Fruit fly (Drosophila melanogaster) whole organism, embryonic: ENCODE data around the gene GXIVsPLA2.

ENCODE experiments used
- Antp ChIP-seq: fragments of 200-800 bp; sonication (Bioruptor generic); optimal IDR thresholded peaks from 3 replicates; lab custom pipeline; 2016; ENCODE audit warnings: missing biosample characterization, missing genetic modification characterization
- CG10274 ChIP-seq: fragments of 200-800 bp; sonication (Bioruptor generic); optimal IDR thresholded peaks from 3 replicates; lab custom pipeline; 2017; ENCODE audit warnings: missing biosample characterization, mild to moderate bottlenecking, missing genetic modification characterization
- CG13287 ChIP-seq: fragments of 200-800 bp; sonication (Bioruptor generic); IDR thresholded peaks from 2 replicates; pipeline ENCODE4 v1.3.6; 2022; ENCODE audit warnings: missing biosample characterization, missing genetic modification characterization; ENCODE audit not compliant: partially characterized antibody
- CG14050 ChIP-seq: fragments of 200-800 bp; sonication (Bioruptor generic); IDR thresholded peaks from 3 replicates; pipeline ENCODE4 v1.3.6; 2022; ENCODE audit warnings: missing biosample characterization, missing genetic modification characterization
- CG15601 ChIP-seq: fragments of 200-800 bp; sonication (Bioruptor generic); optimal IDR thresholded peaks from 3 replicates; lab custom pipeline; 2019; ENCODE audit warnings: missing biosample characterization, mild to moderate bottlenecking, missing genetic modification characterization, moderate library complexity
- CG16813 ChIP-seq: fragments of 200-800 bp; sonication (Bioruptor generic); IDR thresholded peaks from 3 replicates; pipeline ENCODE4 v1.3.6; 2022; ENCODE audit warnings: missing biosample characterization, missing genetic modification characterization; ENCODE audit not compliant: partially characterized antibody
- CG17359 ChIP-seq: fragments of 200-800 bp; sonication (Bioruptor generic); optimal IDR thresholded peaks from 3 replicates; lab custom pipeline; 2018; ENCODE audit warnings: missing biosample characterization, mild to moderate bottlenecking, missing genetic modification characterization, moderate library complexity
- CG31441 ChIP-seq: fragments of 200-800 bp; sonication (Bioruptor generic); IDR thresholded peaks from 2 replicates; pipeline ENCODE4 v1.3.6; 2022; ENCODE audit warnings: missing biosample characterization, missing genetic modification characterization
- CG33557 ChIP-seq: fragments of 200-800 bp; sonication (Bioruptor generic); optimal IDR thresholded peaks from 2 replicates; lab custom pipeline; 2019; ENCODE audit warnings: missing biosample characterization, mild to moderate bottlenecking, missing genetic modification characterization, moderate library complexity
- CG5953 ChIP-seq: fragments of 200-800 bp; sonication (Bioruptor generic); IDR thresholded peaks from 2 replicates; pipeline ENCODE4 v1.3.6; 2022; ENCODE audit warnings: missing biosample characterization, missing genetic modification characterization
- CG7987 ChIP-seq: fragments of 200-800 bp; sonication (Bioruptor generic); optimal IDR thresholded peaks from 2 replicates; lab custom pipeline; 2018; ENCODE audit warnings: missing biosample characterization, mild to moderate bottlenecking, missing genetic modification characterization, moderate library complexity
- CG8089 ChIP-seq: fragments of 200-800 bp; sonication (Bioruptor generic); optimal IDR thresholded peaks from 3 replicates; lab custom pipeline; 2016; ENCODE audit warnings: missing biosample characterization, missing genetic modification characterization
- CG8290 ChIP-seq, 3 experiments: fragments of 200-800 bp; sonication (Bioruptor generic); optimal IDR thresholded peaks; 2 replicates each; lab custom pipeline; 2016 to 2019; ENCODE audit warnings: missing biosample characterization in 3 of 3, missing genetic modification characterization in 3 of 3, mild to moderate bottlenecking in 2 of 3, moderate library complexity in 1 of 3
- CG9215 ChIP-seq: fragments of 200-800 bp; sonication (Bioruptor generic); IDR thresholded peaks from 2 replicates; pipeline ENCODE4 v1.3.6; 2022; ENCODE audit warnings: missing biosample characterization, missing genetic modification characterization
- D ChIP-seq, 2 experiments: fragments of 200-800 bp in 1 of 2; fragments of >200 bp in 1 of 2; sonication (Bioruptor generic) in 1 of 2; optimal IDR thresholded peaks; 2 replicates in 1 of 2; 3 replicates in 1 of 2; lab custom pipeline; 2017; ENCODE audit warnings: mild to moderate bottlenecking in 1 of 2, missing biosample characterization in 1 of 2, missing genetic modification characterization in 1 of 2, missing genetic modification reagents in 1 of 2
- Dip3 ChIP-seq: fragments of 200-800 bp; sonication (Bioruptor generic); optimal IDR thresholded peaks from 3 replicates; lab custom pipeline; 2016; ENCODE audit warnings: missing biosample characterization, missing genetic modification characterization
- Fer2 ChIP-seq: fragments of 200-800 bp; sonication (Bioruptor generic); optimal IDR thresholded peaks from 2 replicates; lab custom pipeline; 2018; ENCODE audit warnings: missing biosample characterization, mild to moderate bottlenecking, missing genetic modification characterization, moderate library complexity
- Fer3 ChIP-seq: fragments of 200-800 bp; sonication (Bioruptor generic); optimal IDR thresholded peaks from 2 replicates; lab custom pipeline; 2018; ENCODE audit warnings: missing biosample characterization, mild to moderate bottlenecking, missing genetic modification characterization, moderate library complexity
- HHEX ChIP-seq: fragments of 200-800 bp; sonication (Bioruptor generic); optimal IDR thresholded peaks from 3 replicates; lab custom pipeline; 2017; ENCODE audit warnings: missing biosample characterization, mild to moderate bottlenecking, missing genetic modification characterization, missing genetic modification reagents
- HLH4C ChIP-seq: fragments of 200-800 bp; sonication (Bioruptor generic); IDR thresholded peaks from 3 replicates; pipeline ENCODE4 v1.3.6; 2022; ENCODE audit warnings: missing biosample characterization, missing genetic modification characterization; ENCODE audit not compliant: partially characterized antibody
- HLH54F ChIP-seq: fragments of 200-800 bp; sonication (Bioruptor generic); optimal IDR thresholded peaks from 3 replicates; lab custom pipeline; 2016; ENCODE audit warnings: missing biosample characterization, missing genetic modification characterization
- HmgZ ChIP-seq: fragments of 200-800 bp; sonication (Bioruptor generic); optimal IDR thresholded peaks from 2 replicates; lab custom pipeline; 2018; ENCODE audit warnings: missing biosample characterization, mild to moderate bottlenecking, missing genetic modification characterization
- Hr3 ChIP-seq: fragments of 200-800 bp; sonication (Bioruptor generic); optimal IDR thresholded peaks from 3 replicates; lab custom pipeline; 2016; ENCODE audit warnings: missing biosample characterization, missing genetic modification characterization
- Meics ChIP-seq: fragments of 200-800 bp; sonication (Bioruptor generic); optimal IDR thresholded peaks from 2 replicates; lab custom pipeline; 2017; ENCODE audit warnings: missing biosample characterization, mild to moderate bottlenecking, missing genetic modification characterization
- NC2α ChIP-seq: fragments of 200-800 bp; sonication (Bioruptor generic); optimal IDR thresholded peaks from 2 replicates; lab custom pipeline; 2016; ENCODE audit warnings: missing biosample characterization, missing genetic modification characterization
- NFAT ChIP-seq: fragments of 200-800 bp; sonication (Bioruptor generic); IDR thresholded peaks from 2 replicates; pipeline ENCODE4 v1.3.6; 2022; ENCODE audit warnings: missing biosample characterization, missing genetic modification characterization
- Oli ChIP-seq: fragments of 200-800 bp; sonication (Bioruptor generic); optimal IDR thresholded peaks from 2 replicates; lab custom pipeline; 2018; ENCODE audit warnings: missing biosample characterization, mild to moderate bottlenecking, missing genetic modification characterization, moderate library complexity
- Optix ChIP-seq: fragments of 200-800 bp; sonication (Bioruptor generic); IDR thresholded peaks from 3 replicates; pipeline ENCODE4 v1.3.6; 2022; ENCODE audit warnings: missing biosample characterization, missing genetic modification characterization
- Poxn ChIP-seq: fragments of 200-800 bp; sonication (Bioruptor generic); IDR thresholded peaks from 2 replicates; pipeline ENCODE4 v1.3.6; 2022; ENCODE audit warnings: missing biosample characterization, missing genetic modification characterization
- ac ChIP-seq: fragments of 200-800 bp; sonication (Bioruptor generic); optimal IDR thresholded peaks from 3 replicates; lab custom pipeline; 2017; ENCODE audit warnings: missing biosample characterization, mild to moderate bottlenecking, missing genetic modification characterization
- ase ChIP-seq: fragments of 200-800 bp; sonication (Bioruptor generic); IDR thresholded peaks from 3 replicates; pipeline ENCODE4 v1.3.6; 2022; ENCODE audit warnings: missing biosample characterization, missing genetic modification characterization
- bcd ChIP-seq: fragments of 200-800 bp; sonication (Bioruptor generic); optimal IDR thresholded peaks from 2 replicates; lab custom pipeline; 2017; ENCODE audit warnings: missing biosample characterization, mild to moderate bottlenecking, missing genetic modification characterization
- chm ChIP-seq: fragments of 200-800 bp; sonication (Bioruptor generic); IDR thresholded peaks from 2 replicates; pipeline ENCODE4 v1.3.6; 2022; ENCODE audit warnings: missing biosample characterization, missing genetic modification characterization
- crol ChIP-seq: fragments of 200-800 bp; sonication (Bioruptor generic); IDR thresholded peaks from 2 replicates; pipeline ENCODE4 v1.3.6; 2022; ENCODE audit warnings: missing biosample characterization, missing genetic modification characterization
- da ChIP-seq: fragments of 200-800 bp; sonication (Bioruptor generic); optimal IDR thresholded peaks from 2 replicates; lab custom pipeline; 2016; ENCODE audit warnings: missing biosample characterization, missing genetic modification characterization
- dysf ChIP-seq: fragments of 200-800 bp; sonication (Bioruptor generic); IDR thresholded peaks from 3 replicates; pipeline ENCODE4 v1.3.6; 2022; ENCODE audit warnings: missing biosample characterization, missing genetic modification characterization
- gcm2 ChIP-seq: fragments of 200-800 bp; sonication (Bioruptor generic); optimal IDR thresholded peaks from 2 replicates; lab custom pipeline; 2016; ENCODE audit warnings: missing biosample characterization, missing genetic modification characterization
- gfzf ChIP-seq: fragments of 200-800 bp; sonication (Bioruptor generic); optimal IDR thresholded peaks from 2 replicates; lab custom pipeline; 2016; ENCODE audit warnings: missing biosample characterization, mild to moderate bottlenecking, missing genetic modification characterization, moderate library complexity
- gro ChIP-seq: fragments of 200-800 bp; sonication (Bioruptor generic); optimal IDR thresholded peaks from 2 replicates; lab custom pipeline; 2016; ENCODE audit warnings: missing biosample characterization, missing genetic modification characterization
- lbe ChIP-seq: fragments of 200-800 bp; sonication (Bioruptor generic); optimal IDR thresholded peaks from 2 replicates; lab custom pipeline; 2016; ENCODE audit warnings: missing biosample characterization, mild to moderate bottlenecking, missing genetic modification characterization
- nom ChIP-seq: fragments of 200-800 bp; sonication (Bioruptor generic); optimal IDR thresholded peaks from 2 replicates; lab custom pipeline; 2017; ENCODE audit warnings: missing biosample characterization, missing genetic modification characterization, mild to moderate bottlenecking, moderate library complexity, missing genetic modification reagents
- pho ChIP-seq: fragments of 200-800 bp; sonication (Bioruptor generic); optimal IDR thresholded peaks from 2 replicates; lab custom pipeline; 2016; ENCODE audit warnings: missing biosample characterization, missing genetic modification characterization
- pnt ChIP-seq: fragments of 200-800 bp; sonication (Bioruptor generic); optimal IDR thresholded peaks from 3 replicates; lab custom pipeline; 2016; ENCODE audit warnings: missing biosample characterization, missing genetic modification characterization
- ranshi ChIP-seq: fragments of 200-800 bp; sonication (Bioruptor generic); IDR thresholded peaks from 2 replicates; pipeline ENCODE4 v1.3.6; 2022; ENCODE audit warnings: missing biosample characterization, missing genetic modification characterization
- ro ChIP-seq: fragments of 200-800 bp; sonication (Bioruptor generic); IDR thresholded peaks from 2 replicates; pipeline ENCODE4 v1.3.6; 2022; ENCODE audit warnings: missing biosample characterization, missing genetic modification characterization
- ssp ChIP-seq: fragments of 200-800 bp; sonication (Bioruptor generic); IDR thresholded peaks from 2 replicates; pipeline ENCODE4 v1.3.6; 2022; ENCODE audit warnings: missing biosample characterization, missing genetic modification characterization
- trh ChIP-seq: fragments of 200-800 bp; sonication (Bioruptor generic); optimal IDR thresholded peaks from 2 replicates; lab custom pipeline; 2016; ENCODE audit warnings: missing biosample characterization, missing genetic modification characterization
- zfh2 ChIP-seq: fragments of 200-800 bp; sonication (Bioruptor generic); optimal IDR thresholded peaks from 2 replicates; lab custom pipeline; 2016; ENCODE audit warnings: missing biosample characterization, missing genetic modification characterization

GXIVsPLA2 gene

DNA sequence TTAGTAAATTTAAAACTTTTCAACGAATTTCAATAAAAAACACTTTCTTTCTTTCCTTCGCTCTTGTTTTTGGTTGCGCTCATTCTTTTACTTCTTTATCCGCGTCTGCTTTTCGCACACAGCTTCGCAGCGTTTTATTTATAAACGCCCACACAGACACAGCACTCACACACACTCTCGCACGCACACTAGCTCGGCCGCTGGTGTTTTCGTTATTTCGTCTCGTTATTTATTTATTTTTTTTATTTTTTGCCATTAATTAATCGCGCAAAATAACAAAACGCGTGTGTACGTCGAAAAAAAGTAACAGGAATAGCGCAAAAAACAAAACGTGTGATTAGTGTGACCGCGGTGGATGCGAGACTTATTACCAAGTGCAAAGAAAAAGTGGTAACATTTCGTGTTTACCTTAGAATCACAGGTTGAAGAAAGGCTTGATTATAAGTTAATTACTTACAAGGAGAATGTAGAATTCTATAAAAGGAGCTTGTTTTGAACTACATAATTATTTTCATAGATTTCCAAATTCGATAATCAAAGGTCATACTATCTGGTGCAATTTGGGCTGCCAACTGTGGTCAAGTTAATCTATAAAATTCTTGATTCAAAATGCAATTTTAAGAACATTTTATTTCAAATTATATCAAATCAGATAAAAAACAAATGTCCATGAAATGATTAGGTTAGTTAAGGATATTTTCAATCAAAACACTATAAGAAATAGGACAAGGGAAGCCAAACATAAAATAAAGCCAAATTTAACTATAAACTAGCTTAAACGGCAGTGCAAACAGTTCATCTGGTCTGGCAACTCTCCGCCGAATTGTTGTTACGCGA lies 49.7 kb downstream of the GXIVsPLA2 start, which contains the start of the genes hzg and mRpS31 (continued):
- no peak for TF ChIP-seq CG14050 (GFP tag; lab: Robert Waterston, UW)
- TF ChIP-seq dysf (GFP tag; lab: Robert Waterston, UW), result peak; percentile 46; the same call in 1 of the 3 replicates
- TF ChIP-seq Fer3 (tag; lab: Kevin White, UChicago), result peak; percentile 64
- TF ChIP-seq CG7987 (GFP tag; lab: Kevin White, UChicago), result no peak
- TF ChIP-seq crol (GFP tag; lab: Robert Waterston, UW), result no peak
- no peak for TF ChIP-seq lbe (GFP tag; lab: Kevin White, UChicago)
- no peak for TF ChIP-seq HHEX (GFP tag; lab: Kevin White, UChicago)
- TF ChIP-seq pho (GFP tag; lab: Kevin White, UChicago), result peak; percentile 60
- no peak for TF ChIP-seq NFAT (GFP tag; lab: Robert Waterston, UW)
- peak; percentile 31 for TF ChIP-seq CG33557 (GFP tag; lab: Kevin White, UChicago)
- TF ChIP-seq CG16813, result no peak
- TF ChIP-seq CG31441 (GFP tag; lab: Robert Waterston, UW), result peak; percentile 66; the same call in 1 of the 2 replicates
- peak; percentile 8; the same call in 1 of the 2 replicates for TF ChIP-seq chm (GFP tag; lab: Robert Waterston, UW)
- no peak for TF ChIP-seq ase
- TF ChIP-seq CG13287 (GFP tag; lab: Robert Waterston, UW), result peak; percentile 15; the same call in 1 of the 2 replicates
- peak; percentile 20 for TF ChIP-seq CG15601 (tag; lab: Kevin White, UChicago)
- no peak for TF ChIP-seq HLH4C (GFP tag; lab: Robert Waterston, UW)
- no peak for TF ChIP-seq da
- no peak for TF ChIP-seq CG5953 (GFP tag; lab: Robert Waterston, UW)
- peak; percentile 14 for TF ChIP-seq bcd
- TF ChIP-seq Optix (GFP tag; lab: Robert Waterston, UW), result no peak
- peak; percentile 30 for TF ChIP-seq pnt (GFP tag; lab: Kevin White, UChicago)
- peak; percentile 60 for TF ChIP-seq zfh2
- peak; percentile 20 for TF ChIP-seq Fer2
- TF ChIP-seq Meics (GFP tag; lab: Kevin White, UChicago), result peak; percentile 25
- peak; percentile 89 for TF ChIP-seq gfzf (GFP tag; lab: Kevin White, UChicago)
- TF ChIP-seq Hr3 (GFP tag; lab: Kevin White, UChicago), result peak; percentile 57
- no peak for TF ChIP-seq CG8089 (GFP tag; lab: Kevin White, UChicago)
- TF ChIP-seq Oli (tag; lab: Kevin White, UChicago), result peak; percentile 1
- no peak for TF ChIP-seq CG10274 (GFP tag; lab: Kevin White, UChicago)
- TF ChIP-seq Poxn (GFP tag; lab: Robert Waterston, UW), result no peak
- peak; percentile 57 for TF ChIP-seq CG9215 (GFP tag; lab: Robert Waterston, UW)
- peak; percentile 88 for TF ChIP-seq nom
- TF ChIP-seq ranshi, result peak; percentile 65; the same call in 1 of the 2 replicates
- no peak for TF ChIP-seq NC2α (GFP tag; lab: Kevin White, UChicago)
- TF ChIP-seq gro, result peak; percentile 4
- no peak for TF ChIP-seq ssp (GFP tag; lab: Robert Waterston, UW)
- no peak for TF ChIP-seq ro (GFP tag; lab: Robert Waterston, UW)
- no peak for TF ChIP-seq D (optimal IDR thresholded peaks at IDR 0.05; lab: Kevin White, UChicago)
- peak; percentile 26 for TF ChIP-seq D (GFP tag; optimal IDR thresholded peaks at IDR 0.05; lab: Kevin White, UChicago)
- peak; percentile 45 for TF ChIP-seq HLH54F
- no peak for TF ChIP-seq ac (GFP tag; lab: Kevin White, UChicago)
- no peak for TF ChIP-seq gcm2 (GFP tag; lab: Kevin White, UChicago)
- TF ChIP-seq HmgZ, result peak; percentile 47
- peak; percentile 36 for TF ChIP-seq CG8290 (GFP tag; optimal IDR thresholded peaks at IDR 0.05; lab: Kevin White, UChicago)
- TF ChIP-seq CG8290 (tag; optimal IDR thresholded peaks at IDR 0.05; lab: Kevin White, UChicago), result peak in 1 of 2 experiments; percentile 5
- no peak for TF ChIP-seq CG17359 (tag; lab: Kevin White, UChicago)
- TF ChIP-seq trh (GFP tag; lab: Kevin White, UChicago), result no peak
- TF ChIP-seq Dip3 (GFP tag; lab: Kevin White, UChicago), result peak; percentile 20
- TF ChIP-seq Antp, result peak; percentile 44
